Worm (Caenorhabditis elegans) whole organism, late embryonic: ENCODE measurements around the gene mog-4.

Experiments used
- K02D7.2 ChIP-seq: sonication (generic microtip); optimal IDR thresholded peaks from 2 replicates; lab custom pipeline; 2017; ENCODE audit warnings: mild to moderate bottlenecking, missing genetic modification characterization, missing compliant biosample characterization
- K09A11.1 ChIP-seq: sonication (generic microtip); optimal IDR thresholded peaks from 2 replicates; lab custom pipeline; 2017; ENCODE audit warnings: antibody characterized with exemption, mild to moderate bottlenecking, missing genetic modification characterization, missing compliant biosample characterization; ENCODE audit not compliant: insufficient read depth
- T23F11.4 ChIP-seq: fragments of 200-800 bp; sonication (Bioruptor generic); optimal IDR thresholded peaks from 2 replicates; lab custom pipeline; 2018; ENCODE audit warnings: mild to moderate bottlenecking, missing genetic modification characterization, missing compliant biosample characterization
- Y22D7AL.16 ChIP-seq: sonication (generic microtip); optimal IDR thresholded peaks from 2 replicates; lab custom pipeline; 2016; ENCODE audit warnings: missing genetic modification characterization, missing compliant biosample characterization
- ahr-1 ChIP-seq: sonication (generic microtip); optimal IDR thresholded peaks from 2 replicates; lab custom pipeline; 2016; ENCODE audit warnings: missing genetic modification characterization, missing compliant biosample characterization
- ama-1 ChIP-seq: fragments of 150-350 bp; optimal IDR thresholded peaks from 2 replicates; lab custom pipeline; 2014
- ceh-14 ChIP-seq: sonication (generic microtip); optimal IDR thresholded peaks from 2 replicates; lab custom pipeline; 2016; ENCODE audit warnings: missing genotype, missing genetic modification characterization, missing compliant biosample characterization
- ceh-19 ChIP-seq: fragments of 200-800 bp; sonication (Bioruptor generic); optimal IDR thresholded peaks from 2 replicates; lab custom pipeline; 2018; ENCODE audit warnings: mild to moderate bottlenecking, missing genetic modification characterization, missing compliant biosample characterization
- ceh-2 ChIP-seq: sonication (generic microtip); optimal IDR thresholded peaks from 2 replicates; lab custom pipeline; 2016; ENCODE audit warnings: missing genotype, missing genetic modification characterization, missing compliant biosample characterization
- ceh-22 ChIP-seq: sonication (generic microtip); optimal IDR thresholded peaks from 2 replicates; lab custom pipeline; 2017; ENCODE audit warnings: missing biosample characterization, missing genetic modification characterization
- ceh-30 ChIP-seq: fragments of 150-350 bp; optimal IDR thresholded peaks from 2 replicates; lab custom pipeline; 2014; ENCODE audit warnings: missing biosample characterization, missing genetic modification characterization
- ceh-34 ChIP-seq: sonication (generic microtip); optimal IDR thresholded peaks from 2 replicates; lab custom pipeline; 2016; ENCODE audit warnings: mild to moderate bottlenecking, missing genetic modification characterization, missing compliant biosample characterization
- dmd-4 ChIP-seq: sonication (generic microtip); optimal IDR thresholded peaks from 2 replicates; lab custom pipeline; 2016; ENCODE audit warnings: borderline replicate concordance, missing genetic modification characterization, missing compliant biosample characterization
- elt-4 ChIP-seq: sonication (generic microtip); optimal IDR thresholded peaks from 2 replicates; lab custom pipeline; 2016; ENCODE audit warnings: missing genetic modification characterization, missing compliant biosample characterization
- ets-4 ChIP-seq: sonication (generic microtip); optimal IDR thresholded peaks from 2 replicates; lab custom pipeline; 2016; ENCODE audit warnings: missing genetic modification characterization, missing compliant biosample characterization
- eyg-1 ChIP-seq: sonication (generic microtip); optimal IDR thresholded peaks from 2 replicates; lab custom pipeline; 2016; ENCODE audit warnings: missing genotype, missing genetic modification characterization, missing compliant biosample characterization
- fax-1 ChIP-seq: sonication (generic microtip); optimal IDR thresholded peaks from 2 replicates; lab custom pipeline; 2016; ENCODE audit warnings: missing genotype, missing genetic modification characterization, missing compliant biosample characterization
- fkh-10 ChIP-seq: fragments of 150-350 bp; optimal IDR thresholded peaks from 2 replicates; lab custom pipeline; 2014; ENCODE audit warnings: missing biosample characterization, missing genetic modification reagents, missing genetic modification characterization
- fkh-6 ChIP-seq: sonication (generic microtip); optimal IDR thresholded peaks from 2 replicates; lab custom pipeline; 2016; ENCODE audit warnings: missing genetic modification characterization, missing compliant biosample characterization
- hlh-30 ChIP-seq: sonication (generic microtip); optimal IDR thresholded peaks from 2 replicates; lab custom pipeline; 2017; ENCODE audit warnings: antibody characterized with exemption, missing genetic modification characterization, missing compliant biosample characterization; ENCODE audit not compliant: insufficient read depth
- hlh-6 ChIP-seq: sonication (generic microtip); optimal IDR thresholded peaks from 2 replicates; lab custom pipeline; 2016; ENCODE audit warnings: missing genotype, missing genetic modification characterization, missing compliant biosample characterization
- hlh-8 ChIP-seq: sonication (generic microtip); optimal IDR thresholded peaks from 2 replicates; lab custom pipeline; 2016; ENCODE audit warnings: missing genotype, missing genetic modification characterization, missing compliant biosample characterization
- mec-3 ChIP-seq: sonication (generic microtip); optimal IDR thresholded peaks from 2 replicates; lab custom pipeline; 2016; ENCODE audit warnings: borderline replicate concordance, missing genetic modification characterization, missing compliant biosample characterization
- npax-4 ChIP-seq: sonication (generic microtip); optimal IDR thresholded peaks from 2 replicates; lab custom pipeline; 2016; ENCODE audit warnings: missing genetic modification characterization, missing compliant biosample characterization
- odd-2 ChIP-seq: sonication (generic microtip); optimal IDR thresholded peaks from 2 replicates; lab custom pipeline; 2017; ENCODE audit warnings: antibody characterized with exemption, mild to moderate bottlenecking, missing genetic modification characterization, missing compliant biosample characterization
- pha-2 ChIP-seq: sonication (generic microtip); optimal IDR thresholded peaks from 2 replicates; lab custom pipeline; 2017; ENCODE audit warnings: mild to moderate bottlenecking, missing genetic modification characterization, missing compliant biosample characterization
- pha-4 ChIP-seq: fragments of 150-350 bp; optimal IDR thresholded peaks from 2 replicates; lab custom pipeline; 2018; ENCODE audit warnings: missing biosample characterization, missing genetic modification reagents, missing genetic modification characterization
- pqm-1 ChIP-seq: sonication (generic microtip); optimal IDR thresholded peaks from 2 replicates; lab custom pipeline; 2016; ENCODE audit warnings: missing genetic modification characterization, missing compliant biosample characterization
- ref-2 ChIP-seq: sonication (generic microtip); optimal IDR thresholded peaks from 2 replicates; lab custom pipeline; 2016; ENCODE audit warnings: missing genetic modification characterization, missing compliant biosample characterization
- syd-9 ChIP-seq: sonication (generic microtip); optimal IDR thresholded peaks from 2 replicates; lab custom pipeline; 2016; ENCODE audit warnings: mild to moderate bottlenecking, missing genetic modification characterization, moderate library complexity, missing compliant biosample characterization
- tbx-7 ChIP-seq: sonication (generic microtip); optimal IDR thresholded peaks from 2 replicates; lab custom pipeline; 2016; ENCODE audit warnings: missing genotype, missing genetic modification characterization, missing compliant biosample characterization
- unc-3 ChIP-seq, 2 experiments: fragments of 200-800 bp in 1 of 2; sonication (Bioruptor generic) in 1 of 2; sonication (generic microtip) in 1 of 2; conservative IDR thresholded peaks in 1 of 2; optimal IDR thresholded peaks in 1 of 2; 2 replicates each; pipeline versions ENCODE4 v1.3.6 to Lab custom; 2016 to 2022; ENCODE audit warnings: missing compliant biosample characterization in 2 of 2, missing genetic modification characterization in 2 of 2, missing genetic modification reagents in 1 of 2
- unc-42 ChIP-seq: sonication (generic microtip); optimal IDR thresholded peaks from 2 replicates; lab custom pipeline; 2016; ENCODE audit warnings: missing genotype, missing genetic modification characterization, missing compliant biosample characterization
- unc-55 ChIP-seq: sonication (generic microtip); optimal IDR thresholded peaks from 2 replicates; lab custom pipeline; 2017; ENCODE audit warnings: missing biosample characterization, missing genetic modification reagents, missing genetic modification characterization
- unc-86 ChIP-seq: sonication (generic microtip); optimal IDR thresholded peaks from 2 replicates; lab custom pipeline; 2016; ENCODE audit warnings: missing genetic modification characterization, missing compliant biosample characterization

mog-4 gene

DNA sequence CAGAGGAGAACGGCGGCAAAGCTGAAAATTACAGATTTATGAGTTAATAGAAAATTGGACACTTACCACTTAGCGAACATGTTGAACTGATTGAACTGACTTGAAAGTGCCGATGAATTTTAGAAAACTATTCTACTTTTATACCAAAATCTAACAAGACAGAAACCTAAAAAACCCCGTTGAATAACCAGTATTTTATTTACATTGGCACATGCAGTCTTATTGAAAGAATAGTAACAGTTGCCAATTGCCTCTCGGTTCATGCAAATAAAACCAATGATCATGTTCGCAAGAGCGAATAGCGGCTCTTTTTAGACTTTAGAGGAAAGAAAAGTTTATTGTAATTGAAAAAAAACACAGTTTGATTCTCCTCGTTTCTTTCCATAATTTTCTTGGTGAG, 26.8 kb upstream of the mog-4 start, which contains the start of gene nspb-10:
TSS of gene nspb-10 (minus strand) at position 101 of the 400 bp plus-strand sequence.
- no peak for TF ChIP-seq ref-2 (tag; lab: Kevin White, UChicago)
- TF ChIP-seq ceh-34 (tag; lab: Kevin White, UChicago) = no peak
- TF ChIP-seq ama-1 (lab: Kevin White, UChicago) = no peak
- TF ChIP-seq T23F11.4 (GFP tag; lab: Kevin White, UChicago) = no peak
- TF ChIP-seq ahr-1 (tag; lab: Kevin White, UChicago) = no peak
- TF ChIP-seq K09A11.1 (tag; lab: Kevin White, UChicago) = no peak
- TF ChIP-seq, all 69 proteins: peak for 0

ce11 chrII:14587407-14587806, 26.0 kb upstream of the mog-4 start, which contains the start of gene C01G12.5:
Gene C01G12.5, minus strand, starts transcription at chrII:14587507.
- no peak for TF ChIP-seq T23F11.4 (GFP tag; lab: Kevin White, UChicago)
- TF ChIP-seq Y22D7AL.16 (tag; lab: Kevin White, UChicago) = no peak
- no peak for TF ChIP-seq unc-86 (tag; lab: Kevin White, UChicago)
- TF ChIP-seq mec-3 (tag; lab: Kevin White, UChicago) = no peak
- TF ChIP-seq dmd-4 (tag; lab: Kevin White, UChicago) = no peak

DNA sequence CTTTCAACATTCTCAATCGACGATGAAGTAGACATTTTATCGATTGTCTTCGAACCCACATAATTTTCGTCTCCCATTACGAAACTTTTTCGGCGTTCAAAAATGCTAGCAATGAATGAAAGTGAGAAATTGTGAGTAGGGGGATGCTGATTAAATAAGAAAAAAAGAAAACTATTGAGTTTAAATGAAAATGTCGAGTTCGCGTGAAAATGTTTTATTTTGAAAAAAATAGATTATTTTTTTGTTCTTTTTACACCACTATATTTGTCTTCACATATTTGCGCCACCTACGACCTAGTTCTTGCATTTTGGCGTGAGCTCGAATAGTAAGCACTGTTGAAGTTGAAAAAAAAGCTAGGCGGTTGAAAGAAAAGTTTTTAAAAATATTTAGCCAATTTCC, 20.8 kb upstream of the mog-4 start, which contains the start of gene C01G12.3:
TSS of gene C01G12.3 (minus strand) at position 101 of the 400 bp plus-strand sequence.
- TF ChIP-seq unc-55 (no peak), unc-3 (GFP tag; conservative IDR thresholded peaks at IDR 0.05; lab: Robert Waterston, UW) (no peak), unc-3 (tag; optimal IDR thresholded peaks at IDR 0.05; lab: Kevin White, UChicago) (no peak), eyg-1 (no peak), elt-4 (tag; lab: Kevin White, UChicago) (no peak), pha-2 (tag; lab: Kevin White, UChicago) (no peak), ceh-19 (GFP tag; lab: Kevin White, UChicago) (no peak), odd-2 (no peak), fkh-10 (no peak), unc-86 (tag; lab: Kevin White, UChicago) (no peak), ceh-2 (tag; lab: Kevin White, UChicago) (no peak), tbx-7 (no peak), hlh-8 (tag; lab: Kevin White, UChicago) (no peak), ceh-22 (tag; lab: Kevin White, UChicago) (no peak), pha-4 (tag; lab: Kevin White, UChicago) (no peak), dmd-4 (tag; lab: Kevin White, UChicago) (no peak), ceh-30 (tag; lab: Kevin White, UChicago) (no peak), unc-42 (tag; lab: Kevin White, UChicago) (no peak), ceh-14 (tag; lab: Kevin White, UChicago) (no peak)

- TF ChIP-seq dmd-4 (tag; lab: Kevin White, UChicago) (no peak), syd-9 (no peak), fkh-6 (tag; lab: Kevin White, UChicago) (no peak), ahr-1 (tag; lab: Kevin White, UChicago) (no peak), hlh-30 (no peak), npax-4 (tag; lab: Kevin White, UChicago) (no peak), hlh-6 (no peak)
These were observed 19.1 kb upstream of the mog-4 start, which contains the start of the genes nspb-8 and nspb-9 for ce11 chrII:14580549-14580948. Gene nspb-8, minus strand, starts transcription at chrII:14580649. Gene nspb-9, plus strand, starts transcription at chrII:14580859.

DNA sequence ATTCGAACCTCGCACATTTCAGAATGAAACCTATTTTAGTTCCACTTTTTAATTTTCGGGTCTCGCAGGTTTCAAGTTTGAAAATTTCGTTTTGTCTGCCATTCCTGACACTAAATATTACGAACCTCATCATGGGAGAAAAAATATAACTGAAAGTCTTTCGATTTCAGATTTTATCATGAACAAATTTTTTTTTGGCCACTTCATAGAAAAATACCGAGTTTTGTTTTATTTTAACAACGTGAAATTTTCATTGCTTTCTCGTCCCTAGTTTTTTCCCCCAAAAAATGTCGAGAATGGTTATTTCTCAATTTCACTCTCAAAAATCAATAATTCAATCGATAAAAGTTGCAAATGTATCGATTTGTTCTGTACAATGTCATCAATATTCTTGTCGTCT, 17.3 kb upstream of the mog-4 start, which contains the start of gene C01G12.9:
TSS of gene C01G12.9 (plus strand) at position 301 of the 400 bp plus-strand sequence.
- TF ChIP-seq fax-1 (tag; lab: Kevin White, UChicago) (no peak), odd-2 (no peak), ceh-19 (GFP tag; lab: Kevin White, UChicago) (no peak), ets-4 (tag; lab: Kevin White, UChicago) (no peak), K02D7.2 (tag; lab: Kevin White, UChicago) (no peak), Y22D7AL.16 (tag; lab: Kevin White, UChicago) (no peak), pha-2 (tag; lab: Kevin White, UChicago) (no peak), pqm-1 (tag; lab: Kevin White, UChicago) (no peak), unc-42 (tag; lab: Kevin White, UChicago) (no peak), elt-4 (tag; lab: Kevin White, UChicago) (no peak)
